Fruit fly (Drosophila melanogaster): ENCODE data around the gene CG4297.

The CG4297 gene

dm6 chr2L:487719-488547 lies 15.9 kb upstream of the CG4297 start (continued):
- peak; percentile 71 for TF ChIP-seq OdsH (GFP tag; optimal IDR thresholded peaks at IDR 0.05)
- TF ChIP-seq Hr38 (GFP tag; optimal IDR thresholded peaks at IDR 0.05): no peak
- peak; percentile 55 for TF ChIP-seq net (GFP tag; optimal IDR thresholded peaks at IDR 0.05)
- peak; percentile 96 for TF ChIP-seq Eip78C (GFP tag)
- TF ChIP-seq CG11294 (GFP tag; IDR thresholded peaks at IDR 0.05): no peak
- peak; percentile 40 for TF ChIP-seq CG6808 (GFP tag; optimal IDR thresholded peaks at IDR 0.05)
- TF ChIP-seq fkh (GFP tag; optimal IDR thresholded peaks at IDR 0.05): no peak
- peak; percentile 78 for TF ChIP-seq CG6276 (GFP tag; optimal IDR thresholded peaks at IDR 0.05)
- TF ChIP-seq CG1621 (tag; optimal IDR thresholded peaks at IDR 0.05): no peak
- peak; percentile 76 for TF ChIP-seq esn (GFP tag; optimal IDR thresholded peaks at IDR 0.05)

dm6 chr2L:487171-487570 lies 15.2 kb upstream of the CG4297 start:
- TF ChIP-seq Hr38 (GFP tag; optimal IDR thresholded peaks at IDR 0.05): no peak
- no peak for TF ChIP-seq Gug (GFP tag; IDR thresholded peaks at IDR 0.05)
- no peak for TF ChIP-seq vri (GFP tag; optimal IDR thresholded peaks at IDR 0.05)
- no peak for TF ChIP-seq CG6808 (GFP tag; optimal IDR thresholded peaks at IDR 0.05)
- TF ChIP-seq svp (GFP tag): peak; percentile 91
- no peak; the same call in 1 of the 2 replicates for TF ChIP-seq CG11294 (GFP tag; IDR thresholded peaks at IDR 0.05)

DNA sequence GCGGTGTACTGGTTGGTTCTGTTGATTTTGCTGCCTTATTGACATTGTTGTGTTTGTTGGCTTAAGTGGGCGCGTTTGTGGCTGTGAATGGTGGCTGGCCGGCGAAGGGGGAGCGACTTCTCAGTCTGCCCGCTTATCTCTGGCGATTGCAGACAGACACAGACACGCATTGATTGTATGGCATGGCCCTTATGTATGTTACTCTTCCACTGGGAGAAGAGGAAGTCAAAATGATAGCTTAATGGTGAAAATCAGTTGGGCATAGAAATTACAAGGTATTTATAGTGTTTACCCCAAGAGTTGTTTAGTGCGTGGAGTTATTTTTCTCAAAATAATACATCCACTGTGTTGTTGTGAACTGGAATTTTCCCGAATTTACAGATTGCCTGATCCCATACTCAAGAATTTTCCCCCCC lies 13.8 kb upstream of the CG4297 start:
- TF ChIP-seq CG6163 (GFP tag; IDR thresholded peaks at IDR 0.05) (peak; percentile 88), Lpt (GFP tag; optimal IDR thresholded peaks at IDR 0.05) (peak; percentile 81), Blimp-1 (GFP tag; optimal IDR thresholded peaks at IDR 0.05) (peak; percentile 70), CG10669 (GFP tag; optimal IDR thresholded peaks at IDR 0.05) (peak; percentile 80), CG8319 (GFP tag; optimal IDR thresholded peaks at IDR 0.05) (peak; percentile 63), Hr39 (GFP tag; optimal IDR thresholded peaks at IDR 0.05) (peak; percentile 72), vri (GFP tag; optimal IDR thresholded peaks at IDR 0.05) (peak; percentile 93), CG6792 (GFP tag; optimal IDR thresholded peaks at IDR 0.05) (peak; percentile 87), CG3919 (GFP tag; optimal IDR thresholded peaks at IDR 0.05) (peak; percentile 80), Hr4 (GFP tag; optimal IDR thresholded peaks at IDR 0.05) (peak; percentile 10), fd85E (GFP tag; optimal IDR thresholded peaks at IDR 0.05) (peak; percentile 70), OdsH (GFP tag; optimal IDR thresholded peaks at IDR 0.05) (peak; percentile 60), CG10631 (GFP tag; optimal IDR thresholded peaks at IDR 0.05) (peak; percentile 90), CG11902 (GFP tag; optimal IDR thresholded peaks at IDR 0.05) (peak; percentile 25), eg (GFP tag; IDR thresholded peaks at IDR 0.05) (peak; percentile 74), CG6276 (GFP tag; optimal IDR thresholded peaks at IDR 0.05) (peak; percentile 60), CG4318 (GFP tag; optimal IDR thresholded peaks at IDR 0.05) (peak; percentile 35), CG3032 (tag; optimal IDR thresholded peaks at IDR 0.05) (peak; percentile 51), Ets21C (GFP tag; optimal IDR thresholded peaks at IDR 0.05) (peak; percentile 46), Eip78C (GFP tag) (peak; percentile 96), salr (GFP tag; optimal IDR thresholded peaks at IDR 0.05) (peak; percentile 55 to 67), CG34406 (GFP tag; optimal IDR thresholded peaks at IDR 0.05) (peak; percentile 82), CG8119 (GFP tag; IDR thresholded peaks at IDR 0.05) (peak; percentile 55; the same call in 2 of the 3 replicates), Ets96B (tag; optimal IDR thresholded peaks at IDR 0.05) (peak; percentile 53), Hr38 (GFP tag; optimal IDR thresholded peaks at IDR 0.05) (peak; percentile 69), CG1621 (tag; optimal IDR thresholded peaks at IDR 0.05) (peak; percentile 81), fkh (GFP tag; optimal IDR thresholded peaks at IDR 0.05) (peak; percentile 100), lz (GFP tag; optimal IDR thresholded peaks at IDR 0.05) (peak; percentile 76), acj6 (GFP tag; optimal IDR thresholded peaks at IDR 0.05) (peak; percentile 76), achi (GFP tag; optimal IDR thresholded peaks at IDR 0.05) (peak; percentile 79), Smox (GFP tag; optimal IDR thresholded peaks at IDR 0.05) (peak; percentile 81), CG11762 (GFP tag; optimal IDR thresholded peaks at IDR 0.05; ENCODE audit: insufficient read depth) (peak; percentile 43), Sox14 (GFP tag; optimal IDR thresholded peaks at IDR 0.05) (peak; percentile 90), esn (GFP tag; optimal IDR thresholded peaks at IDR 0.05) (peak; percentile 88), Sox15 (GFP tag; optimal IDR thresholded peaks at IDR 0.05) (peak; percentile 42), net (GFP tag; optimal IDR thresholded peaks at IDR 0.05) (peak; percentile 88), dac (GFP tag; optimal IDR thresholded peaks at IDR 0.05) (peak; percentile 31), svp (GFP tag) (peak; percentile 95), CG6854 (GFP tag; optimal IDR thresholded peaks at IDR 0.05) (peak; percentile 90), pdm3 (GFP tag; optimal IDR thresholded peaks at IDR 0.05) (peak; percentile 83), CG32006 (GFP tag; optimal IDR thresholded peaks at IDR 0.05) (peak; percentile 64)

Data from whole organism, prepupa.